Worm (Caenorhabditis elegans) whole organism, L3 larva: Measurements from ENCODE around the gene oga-1.

Experiments
- aly-2 ChIP-seq: fragments of 150-350 bp; optimal IDR thresholded peaks from 2 replicates; lab custom pipeline; 2014; ENCODE audit warnings: missing biosample characterization, missing genetic modification characterization
- lin-15B ChIP-seq: fragments of 150-350 bp; optimal IDR thresholded peaks from 2 replicates; lab custom pipeline; 2014; ENCODE audit warnings: missing biosample characterization, missing genetic modification characterization
- lin-39 ChIP-seq: fragments of 150-350 bp; optimal IDR thresholded peaks from 2 replicates; lab custom pipeline; 2018; ENCODE audit warnings: missing biosample characterization, missing genetic modification reagents, missing genetic modification characterization
- mdl-1 ChIP-seq: fragments of 150-350 bp; optimal IDR thresholded peaks from 2 replicates; lab custom pipeline; 2014; ENCODE audit warnings: missing biosample characterization, missing genetic modification characterization
- nfya-1 ChIP-seq: sonication (generic microtip); optimal IDR thresholded peaks from 2 replicates; lab custom pipeline; 2017; ENCODE audit warnings: missing genetic modification characterization, mild to moderate bottlenecking, missing compliant biosample characterization, antibody characterized with exemption, moderate library complexity; ENCODE audit not compliant: insufficient read depth
- nhr-23 ChIP-seq: fragments of 150-350 bp; optimal IDR thresholded peaks from 2 replicates; lab custom pipeline; 2014; ENCODE audit warnings: missing biosample characterization, missing genetic modification reagents, missing genetic modification characterization
- nhr-25 ChIP-seq: sonication (generic microtip); optimal IDR thresholded peaks from 2 replicates; lab custom pipeline; 2017; ENCODE audit warnings: missing biosample characterization, missing genetic modification characterization
- tbx-2 ChIP-seq: sonication (generic microtip); optimal IDR thresholded peaks from 2 replicates; lab custom pipeline; 2016; ENCODE audit warnings: mild to moderate bottlenecking, missing genetic modification characterization, missing compliant biosample characterization
- unc-62 ChIP-seq: fragments of 150-350 bp; sonication (generic microtip); optimal IDR thresholded peaks from 4 replicates; lab custom pipeline; 2014; ENCODE audit warnings: missing biosample characterization, missing genetic modification reagents, missing genetic modification characterization
- zag-1 ChIP-seq: fragments of 150-350 bp; optimal IDR thresholded peaks from 2 replicates; lab custom pipeline; 2014; ENCODE audit warnings: missing biosample characterization, missing genetic modification characterization
- ztf-11 ChIP-seq: fragments of 150-350 bp; optimal IDR thresholded peaks from 2 replicates; lab custom pipeline; 2014; ENCODE audit warnings: missing biosample characterization, missing genetic modification characterization

ce11 chrX:9302763-9303162 lies 44.5 kb downstream of the oga-1 start:
- TF ChIP-seq nhr-25 (no peak), lin-15B (tag; lab: Kevin White, UChicago) (no peak), mdl-1 (no peak), lin-39 (no peak), nhr-23 (tag; lab: Kevin White, UChicago) (no peak), unc-62 (GFP tag; lab: Kevin White, UChicago) (no peak), zag-1 (tag; lab: Kevin White, UChicago) (no peak), ztf-11 (tag; lab: Kevin White, UChicago) (no peak), nfya-1 (tag; lab: Kevin White, UChicago) (no peak), tbx-2 (tag; lab: Kevin White, UChicago) (no peak), aly-2 (tag; lab: Kevin White, UChicago) (no peak)
